Worm (Caenorhabditis elegans): ENCODE data around the gene C01G10.7.

C01G10.7 gene

DNA sequence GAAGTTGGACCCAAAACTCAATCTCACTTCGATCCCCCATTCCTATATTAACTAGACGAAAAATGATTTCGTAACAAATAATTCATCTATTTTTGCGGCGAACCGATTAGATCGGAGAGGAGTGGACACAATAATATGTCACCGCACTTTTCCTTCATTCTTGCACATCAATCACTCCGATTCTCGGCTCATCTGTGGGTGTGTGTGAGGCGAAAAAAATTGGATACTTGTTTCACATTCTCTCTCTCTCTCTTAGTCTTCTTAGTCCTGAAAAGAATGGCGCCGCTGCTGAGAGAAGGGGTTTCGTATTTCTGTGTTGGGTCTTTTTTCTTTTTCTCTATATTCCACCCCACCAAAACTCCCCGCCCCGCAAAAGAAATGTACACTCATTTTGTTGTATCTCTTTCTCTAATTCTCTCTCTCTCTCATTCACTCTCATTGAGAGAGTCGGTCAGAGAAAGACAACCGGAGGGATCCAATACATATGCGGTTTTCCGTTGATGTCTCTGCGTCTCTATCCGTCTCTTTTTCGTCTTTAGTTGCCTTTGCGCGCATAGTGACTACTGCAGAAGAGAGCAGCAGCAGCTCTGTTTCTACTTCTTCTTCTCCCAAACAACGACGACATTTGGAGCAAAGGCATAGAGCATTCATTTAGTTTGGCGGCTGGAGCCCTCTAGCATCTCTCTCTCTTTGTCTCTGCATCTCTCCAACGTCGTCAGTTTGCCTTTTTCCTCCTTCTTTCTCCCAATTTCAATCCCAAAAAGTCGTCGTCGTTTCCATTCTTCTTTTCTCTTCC lies 14.3 kb upstream of the C01G10.7 start, which contains the start of gene unc-76 (continued):
- TF ChIP-seq ceh-27 (GFP tag; optimal IDR thresholded peaks at IDR 0.05) (peak; percentile 13), rec-8 (tag; optimal IDR thresholded peaks at IDR 0.05) (no peak), mcd-1 (GFP tag; IDR thresholded peaks at IDR 0.05) (peak; percentile 51), B0336.3 (GFP tag; IDR thresholded peaks at IDR 0.05) (peak; percentile 39; the same call in 1 of the 2 replicates), snpc-4 (GFP tag; optimal IDR thresholded peaks at IDR 0.05) (no peak), snpc-4 (tag; optimal IDR thresholded peaks at IDR 0.05) (peak in 2 of 4 experiments; percentile 34 to 55), mes-4 (tag; optimal IDR thresholded peaks at IDR 0.05) (no peak)

DNA sequence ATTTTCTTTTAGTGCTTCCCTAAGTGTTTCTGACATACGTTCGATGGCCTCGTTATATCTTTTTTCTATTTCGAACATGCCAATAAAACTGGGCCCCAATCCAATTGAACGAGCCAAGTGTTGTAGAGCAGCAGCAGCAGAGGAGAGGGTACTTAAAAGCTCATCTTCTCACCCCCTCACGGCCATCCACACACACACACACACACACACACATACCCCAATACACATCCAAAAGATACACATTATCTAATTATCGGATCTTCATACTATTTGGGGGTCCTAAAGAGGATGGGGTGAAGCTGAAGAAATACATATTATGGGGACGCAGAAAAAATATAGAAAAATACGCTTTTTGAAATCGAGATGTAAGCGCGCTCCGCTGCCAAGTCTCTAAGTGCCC lies 12.8 kb upstream of the C01G10.7 start:
- peak; percentile 69 for TF ChIP-seq ceh-27 (GFP tag; optimal IDR thresholded peaks at IDR 0.05)
- TF ChIP-seq bed-1 (GFP tag; IDR thresholded peaks at IDR 0.05): no peak
- no peak for TF ChIP-seq F39B2.1 (GFP tag; IDR thresholded peaks at IDR 0.05)

DNA sequence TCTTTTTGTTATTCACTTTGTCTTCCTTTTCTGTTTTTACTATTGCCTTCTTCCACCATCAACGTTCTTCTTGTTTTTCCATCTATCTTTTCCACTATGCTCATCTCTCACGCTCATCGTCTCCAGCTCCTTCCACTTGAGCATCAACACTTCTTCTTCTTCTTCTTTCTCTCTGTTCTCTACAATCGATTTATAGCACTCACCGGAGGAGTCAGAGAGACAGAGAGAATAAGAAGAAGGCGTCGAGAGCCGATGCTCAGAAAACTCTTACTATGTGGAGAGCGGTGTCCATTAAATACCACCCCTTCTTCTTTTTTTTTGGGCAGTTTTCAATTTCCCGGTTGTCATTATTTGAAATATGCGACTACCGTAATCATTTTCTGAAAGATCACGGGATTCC lies 10.6 kb upstream of the C01G10.7 start:
- peak; percentile 55 for TF ChIP-seq ceh-27 (GFP tag; optimal IDR thresholded peaks at IDR 0.05)
- peak; percentile 27; the same call in 1 of the 2 replicates for TF ChIP-seq hmg-1.2 (GFP tag; IDR thresholded peaks at IDR 0.05)
- TF ChIP-seq mel-28 (tag; optimal IDR thresholded peaks at IDR 0.05; ENCODE audit: borderline replicate concordance): no peak
- TF ChIP-seq K12H6.12 (tag; optimal IDR thresholded peaks at IDR 0.05): peak; percentile 7
- TF ChIP-seq lsl-1 (GFP tag; optimal IDR thresholded peaks at IDR 0.05): no peak

ce11 chrV:15078560-15078959 lies 7.0 kb upstream of the C01G10.7 start:
- TF ChIP-seq Y53F4B.3 (GFP tag; IDR thresholded peaks at IDR 0.05): no peak
- no peak for TF ChIP-seq mel-28 (tag; optimal IDR thresholded peaks at IDR 0.05; ENCODE audit: borderline replicate concordance)
- TF ChIP-seq tbp1 (GFP tag; optimal IDR thresholded peaks at IDR 0.05): no peak
- no peak for TF ChIP-seq athp-1 (tag; optimal IDR thresholded peaks at IDR 0.05)
- TF ChIP-seq tbx-9 (tag; optimal IDR thresholded peaks at IDR 0.05; ENCODE audit: borderline replicate concordance): no peak
- no peak for TF ChIP-seq hrde-1 (tag; optimal IDR thresholded peaks at IDR 0.05; ENCODE audit: borderline replicate concordance)

- no peak for TF ChIP-seq nfya-2 (GFP tag; IDR thresholded peaks at IDR 0.05)
- TF ChIP-seq repo-1 (tag; optimal IDR thresholded peaks at IDR 0.05): no peak
- peak; percentile 18 for TF ChIP-seq snpc-3.4 (tag; optimal IDR thresholded peaks at IDR 0.05)
- peak; percentile 26; the same call in 1 of the 2 replicates for TF ChIP-seq F33H1.4 (GFP tag; IDR thresholded peaks at IDR 0.05)
- peak; percentile 50 for TF ChIP-seq lin-40 (tag; optimal IDR thresholded peaks at IDR 0.05)
- peak; percentile 54 for TF ChIP-seq madf-6 (GFP tag; IDR thresholded peaks at IDR 0.05)
- TF ChIP-seq tlf-1 (GFP tag; optimal IDR thresholded peaks at IDR 0.05): no peak
- TF ChIP-seq rec-8 (tag; optimal IDR thresholded peaks at IDR 0.05): peak; percentile 28 to 34
- peak; percentile 2 for TF ChIP-seq K12H6.12 (tag; optimal IDR thresholded peaks at IDR 0.05)
- no peak for TF ChIP-seq fkh-3 (tag; optimal IDR thresholded peaks at IDR 0.05)
- no peak for TF ChIP-seq aptf-2 (GFP tag; conservative IDR thresholded peaks at IDR 0.05)
- no peak for TF ChIP-seq nfya-1 (tag; optimal IDR thresholded peaks at IDR 0.05; ENCODE audit: borderline replicate concordance, insufficient read depth)
- peak; percentile 8 for TF ChIP-seq F22D6.2 (tag; optimal IDR thresholded peaks at IDR 0.05)
- TF ChIP-seq madf-8 (GFP tag; conservative IDR thresholded peaks at IDR 0.05): no peak
- peak; percentile 68 for TF ChIP-seq mcd-1 (GFP tag; IDR thresholded peaks at IDR 0.05)
- peak; percentile 19 for TF ChIP-seq lsl-1 (GFP tag; optimal IDR thresholded peaks at IDR 0.05)
- no peak for TF ChIP-seq xnd-1 (tag; optimal IDR thresholded peaks at IDR 0.05)
- no peak for TF ChIP-seq nhr-120 (GFP tag; IDR thresholded peaks at IDR 0.05)
- TF ChIP-seq lin-35 (GFP tag; optimal IDR thresholded peaks at IDR 0.05): peak in 1 of 3 experiments; percentile 30
- peak; percentile 52 for TF ChIP-seq ceh-27 (GFP tag; optimal IDR thresholded peaks at IDR 0.05)
- peak; percentile 43; the same call in 1 of the 2 replicates for TF ChIP-seq ceh-100 (GFP tag; IDR thresholded peaks at IDR 0.05)
- TF ChIP-seq let-526 (GFP tag; IDR thresholded peaks at IDR 0.05): no peak
- peak; percentile 50 for TF ChIP-seq lin-54 (GFP tag; optimal IDR thresholded peaks at IDR 0.05)
- no peak for TF ChIP-seq cebp-1 (GFP tag; IDR thresholded peaks at IDR 0.05)
- TF ChIP-seq cebp-1 (tag; optimal IDR thresholded peaks at IDR 0.05): peak; percentile 31
- no peak for TF ChIP-seq C17E4.6 (GFP tag; IDR thresholded peaks at IDR 0.05)
Observed at ce11 chrV:15082291-15082690, 3.3 kb upstream of the C01G10.7 start, which contains the start of the genes C01G10.10 and C01G10.9. Gene C01G10.10, minus strand, starts transcription at chrV:15082441. Gene C01G10.9, plus strand, starts transcription at chrV:15082530.

Measured in whole organism, young adult.